Fruit fly (Drosophila melanogaster) Kc167 (cell line): ENCODE measurements around the gene Boh1.

Source experiments
- h ChIP-seq: fragments of >200 bp; optimal IDR thresholded peaks from 3 replicates; lab custom pipeline; 2018; ENCODE audit warnings: missing external identifiers
- ttk ChIP-seq: sonication (Bioruptor generic); optimal IDR thresholded peaks from 2 replicates; lab custom pipeline; 2017; ENCODE audit warnings: missing external identifiers

DNA sequence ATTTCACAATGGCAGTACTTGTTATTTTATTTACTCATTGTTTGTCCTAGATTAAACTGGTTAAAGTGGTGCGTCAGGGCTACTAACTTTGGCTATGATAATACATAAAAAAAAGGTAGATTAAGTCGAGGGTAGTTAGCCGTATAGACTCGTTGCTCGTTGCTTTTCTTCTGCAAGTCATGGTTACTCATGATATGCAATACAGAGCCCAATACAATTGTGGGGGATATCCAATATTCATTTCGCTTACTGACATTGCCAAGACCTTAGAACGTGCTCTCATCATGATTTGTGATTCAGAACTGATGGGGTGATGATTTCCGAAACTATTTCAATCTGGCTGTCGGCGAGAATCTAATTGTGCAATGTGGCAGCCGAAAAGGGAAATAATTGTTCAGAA lies 26.1 kb upstream of the Boh1 start:
- TF ChIP-seq h = no peak
- no peak for TF ChIP-seq ttk (lab: Kevin White, UChicago)
